Worm (Caenorhabditis elegans) whole organism, early embryonic: ENCODE data around the gene spo-11.

Source experiments
- F13C5.2 ChIP-seq: sonication (generic microtip); optimal IDR thresholded peaks from 2 replicates; lab custom pipeline; 2017; ENCODE audit warnings: mild to moderate bottlenecking, missing genetic modification characterization, inconsistent platforms, missing compliant biosample characterization
- ama-1 ChIP-seq: fragments of 150-350 bp; optimal IDR thresholded peaks from 2 replicates; lab custom pipeline; 2014
- ceh-36 ChIP-seq: sonication (generic microtip); optimal IDR thresholded peaks from 2 replicates; lab custom pipeline; 2016; ENCODE audit warnings: missing genetic modification characterization, inconsistent platforms, missing compliant biosample characterization
- ets-7 ChIP-seq: sonication (generic microtip); optimal IDR thresholded peaks from 2 replicates; lab custom pipeline; 2016; ENCODE audit warnings: missing genotype, missing genetic modification characterization, missing compliant biosample characterization
- hmbx-1 ChIP-seq: sonication (generic microtip); optimal IDR thresholded peaks from 2 replicates; lab custom pipeline; 2016; ENCODE audit warnings: mild to moderate bottlenecking, missing genetic modification characterization, missing compliant biosample characterization
- tra-4 ChIP-seq: sonication (generic microtip); optimal IDR thresholded peaks from 2 replicates; lab custom pipeline; 2017; ENCODE audit warnings: missing genetic modification characterization, missing compliant biosample characterization

- TF ChIP-seq tra-4 (tag; lab: Kevin White, UChicago) (no peak), hmbx-1 (tag; lab: Kevin White, UChicago) (no peak), F13C5.2 (no peak), ceh-36 (no peak), ets-7 (tag; lab: Kevin White, UChicago) (no peak), ama-1 (no peak)
Measured at ce11 chrIV:11145929-11146339, 21.3 kb upstream of the spo-11 start.
